Fruit fly (Drosophila melanogaster): ENCODE measurements around the gene CG9109.

Gene CG9109

dm6 chr2L:6037830-6038229 lies 3.6 kb upstream of the CG9109 start, which contains the start of the genes CG9117 and CG31643 (continued):
- TF ChIP-seq fd59A (GFP tag; optimal IDR thresholded peaks at IDR 0.05) (no peak), Lpt (GFP tag; optimal IDR thresholded peaks at IDR 0.05) (no peak), acj6 (GFP tag; optimal IDR thresholded peaks at IDR 0.05) (no peak), Hr39 (GFP tag; optimal IDR thresholded peaks at IDR 0.05) (peak; percentile 73), CG6163 (GFP tag; IDR thresholded peaks at IDR 0.05) (no peak), CG3919 (GFP tag; optimal IDR thresholded peaks at IDR 0.05) (no peak), CG16779 (tag; optimal IDR thresholded peaks at IDR 0.05) (no peak), CG1621 (tag; optimal IDR thresholded peaks at IDR 0.05) (peak; percentile 75), Smox (GFP tag; optimal IDR thresholded peaks at IDR 0.05) (no peak), CG34406 (GFP tag; optimal IDR thresholded peaks at IDR 0.05) (peak; percentile 55), ss (GFP tag; optimal IDR thresholded peaks at IDR 0.05) (no peak), Met (GFP tag; optimal IDR thresholded peaks at IDR 0.05) (no peak), Eip93F (GFP tag; optimal IDR thresholded peaks at IDR 0.05) (peak; percentile 47), CG7368 (GFP tag; optimal IDR thresholded peaks at IDR 0.05) (no peak), CG15336 (GFP tag; IDR thresholded peaks at IDR 0.05) (peak; percentile 62), svp (GFP tag) (peak; percentile 95), Sox102F (GFP tag; optimal IDR thresholded peaks at IDR 0.05) (no peak), vri (GFP tag; optimal IDR thresholded peaks at IDR 0.05) (no peak), CG6276 (GFP tag; optimal IDR thresholded peaks at IDR 0.05) (no peak), Eip75B (GFP tag; optimal IDR thresholded peaks at IDR 0.05) (no peak), fkh (GFP tag; optimal IDR thresholded peaks at IDR 0.05) (no peak), fd85E (GFP tag; optimal IDR thresholded peaks at IDR 0.05) (no peak), eg (GFP tag; IDR thresholded peaks at IDR 0.05) (peak; percentile 70), CG10669 (GFP tag; optimal IDR thresholded peaks at IDR 0.05) (no peak), Hr38 (GFP tag; optimal IDR thresholded peaks at IDR 0.05) (no peak), CG6808 (GFP tag; optimal IDR thresholded peaks at IDR 0.05) (peak; percentile 39), CG11294 (GFP tag; IDR thresholded peaks at IDR 0.05) (no peak)

DNA sequence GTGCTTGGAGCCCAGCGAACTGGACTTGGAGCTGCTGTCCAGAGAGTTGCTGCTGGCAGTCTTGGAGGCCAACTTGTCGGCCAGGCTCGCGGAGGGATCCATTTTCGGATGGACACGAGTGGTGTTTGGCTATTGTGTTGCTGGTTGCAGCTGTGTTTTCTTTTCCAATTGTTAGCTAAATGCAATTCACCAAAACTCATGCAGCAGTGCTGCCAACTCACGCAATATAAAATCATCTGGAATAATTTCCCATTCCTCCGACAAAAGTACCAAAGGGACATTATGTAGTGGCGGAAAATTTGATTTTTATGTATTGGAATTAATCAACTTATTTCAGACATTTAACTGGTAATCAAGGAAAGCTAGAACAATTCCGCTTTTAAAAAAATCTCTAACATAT lies 2.5 kb upstream of the CG9109 start, which contains the start of gene mtm:
Gene mtm, minus strand, starts transcription at position 306 of the 400 bp plus-strand sequence.
- TF ChIP-seq Smox (GFP tag; optimal IDR thresholded peaks at IDR 0.05): no peak
- peak; percentile 69 for TF ChIP-seq Eip78C (GFP tag)
- peak; percentile 66 for TF ChIP-seq CG6808 (GFP tag; optimal IDR thresholded peaks at IDR 0.05)

DNA sequence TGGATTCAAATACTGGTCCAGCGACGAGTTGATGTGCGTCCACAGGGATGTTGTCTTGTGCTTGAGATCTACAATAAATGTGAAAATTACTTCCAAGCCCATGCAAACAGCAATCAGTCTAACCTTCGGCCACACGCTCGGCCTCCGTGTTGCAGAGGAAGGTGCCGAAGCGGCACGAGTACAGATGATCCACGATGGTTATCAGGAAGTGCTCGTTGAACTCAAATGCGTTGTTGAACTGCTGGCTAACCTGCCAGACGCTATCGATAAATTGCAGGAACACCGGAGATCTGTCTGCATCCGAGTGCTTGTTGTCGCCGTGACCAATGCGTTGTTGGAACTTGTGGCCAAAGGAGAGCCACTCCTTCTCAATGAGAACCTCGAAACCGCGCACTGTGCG lies 932 bp upstream of the CG9109 start:
- no peak for TF ChIP-seq esn (GFP tag; optimal IDR thresholded peaks at IDR 0.05)
- TF ChIP-seq CG10631 (GFP tag; optimal IDR thresholded peaks at IDR 0.05): no peak
- TF ChIP-seq Sox102F (GFP tag; optimal IDR thresholded peaks at IDR 0.05): no peak
- TF ChIP-seq achi (GFP tag; optimal IDR thresholded peaks at IDR 0.05): no peak
- no peak for TF ChIP-seq OdsH (GFP tag; optimal IDR thresholded peaks at IDR 0.05)
- no peak for TF ChIP-seq Eip78C (GFP tag)
- no peak for TF ChIP-seq CG7368 (GFP tag; optimal IDR thresholded peaks at IDR 0.05)
- peak; percentile 91 for TF ChIP-seq svp (GFP tag)
- TF ChIP-seq CG6276 (GFP tag; optimal IDR thresholded peaks at IDR 0.05): no peak

- TF ChIP-seq salr (GFP tag; optimal IDR thresholded peaks at IDR 0.05) (no peak), Met (GFP tag; optimal IDR thresholded peaks at IDR 0.05) (no peak), CG8319 (GFP tag; optimal IDR thresholded peaks at IDR 0.05) (no peak), Sox14 (GFP tag; optimal IDR thresholded peaks at IDR 0.05) (peak; percentile 36), Eip78C (GFP tag) (peak; percentile 86), Ets96B (tag; optimal IDR thresholded peaks at IDR 0.05) (peak; percentile 59), CG3032 (tag; optimal IDR thresholded peaks at IDR 0.05) (peak; percentile 61), esn (GFP tag; optimal IDR thresholded peaks at IDR 0.05) (peak; percentile 45), fkh (GFP tag; optimal IDR thresholded peaks at IDR 0.05) (no peak), dac (GFP tag; optimal IDR thresholded peaks at IDR 0.05) (no peak), CG8632 (GFP tag; optimal IDR thresholded peaks at IDR 0.05) (peak; percentile 12), CG32006 (GFP tag; optimal IDR thresholded peaks at IDR 0.05) (peak; percentile 49), lz (GFP tag; optimal IDR thresholded peaks at IDR 0.05) (peak; percentile 40), CG8119 (GFP tag; IDR thresholded peaks at IDR 0.05) (peak; percentile 56), vri (GFP tag; optimal IDR thresholded peaks at IDR 0.05) (no peak), CG11762 (GFP tag; optimal IDR thresholded peaks at IDR 0.05; ENCODE audit: insufficient read depth) (no peak), CG11902 (GFP tag; optimal IDR thresholded peaks at IDR 0.05) (peak; percentile 8), CG6163 (GFP tag; IDR thresholded peaks at IDR 0.05) (peak; percentile 73), svp (GFP tag) (peak; percentile 91), CG3919 (GFP tag; optimal IDR thresholded peaks at IDR 0.05) (no peak), CG4318 (GFP tag; optimal IDR thresholded peaks at IDR 0.05) (no peak), CG1621 (tag; optimal IDR thresholded peaks at IDR 0.05) (peak; percentile 20), CG16779 (tag; optimal IDR thresholded peaks at IDR 0.05) (no peak), achi (GFP tag; optimal IDR thresholded peaks at IDR 0.05) (peak; percentile 27), Eip75B (GFP tag; optimal IDR thresholded peaks at IDR 0.05) (peak; percentile 48), CG31627 (GFP tag; optimal IDR thresholded peaks at IDR 0.05) (peak; percentile 44)
These were observed 2.4 kb downstream of the CG9109 start for dm6 chr2L:6031838-6032237.

Data from whole organism, prepupa.